Fruit fly (Drosophila melanogaster) whole organism, embryonic: ENCODE data around the gene CAHbeta.

ENCODE experiments used
- ATbp ChIP-seq: fragments of 200-800 bp; sonication (Bioruptor generic); optimal IDR thresholded peaks from 2 replicates; lab custom pipeline; 2017; ENCODE audit warnings: missing biosample characterization, mild to moderate bottlenecking, missing genetic modification characterization, missing genetic modification reagents
- CG10366 ChIP-seq: fragments of 200-800 bp; sonication (Bioruptor generic); IDR thresholded peaks from 2 replicates; pipeline ENCODE4 v1.3.6; 2022; ENCODE audit warnings: missing biosample characterization, missing genetic modification characterization
- CG10431 ChIP-seq: fragments of 200-800 bp; sonication (Bioruptor generic); optimal IDR thresholded peaks from 3 replicates; lab custom pipeline; 2018; ENCODE audit warnings: missing biosample characterization, mild to moderate bottlenecking, missing genetic modification characterization
- CG10543 ChIP-seq: fragments of 200-800 bp; sonication (Bioruptor generic); optimal IDR thresholded peaks from 3 replicates; lab custom pipeline; 2017; ENCODE audit warnings: missing biosample characterization, mild to moderate bottlenecking, missing genetic modification characterization, moderate library complexity
- CG11398 ChIP-seq: fragments of 200-800 bp; sonication (Bioruptor generic); optimal IDR thresholded peaks from 2 replicates; lab custom pipeline; 2016; ENCODE audit warnings: missing biosample characterization, missing genetic modification characterization
- CG12236 ChIP-seq: fragments of 200-800 bp; sonication (Bioruptor generic); optimal IDR thresholded peaks from 2 replicates; lab custom pipeline; 2016; ENCODE audit warnings: missing biosample characterization, missing genetic modification characterization
- CG12659 ChIP-seq: fragments of 200-800 bp; sonication (Bioruptor generic); optimal IDR thresholded peaks from 3 replicates; lab custom pipeline; 2017; ENCODE audit warnings: mild to moderate bottlenecking, missing biosample characterization, missing genetic modification reagents, missing genetic modification characterization
- CG13894 ChIP-seq: fragments of 200-800 bp; sonication (Bioruptor generic); optimal IDR thresholded peaks from 3 replicates; lab custom pipeline; 2018; ENCODE audit warnings: missing biosample characterization, mild to moderate bottlenecking, missing genetic modification characterization, moderate library complexity
- CG16779 ChIP-seq: fragments of 200-800 bp; sonication (Bioruptor generic); IDR thresholded peaks from 2 replicates; pipeline ENCODE4 v1.3.6; 2022; ENCODE audit warnings: missing biosample characterization, missing genetic modification characterization
- CG17829 ChIP-seq: fragments of 200-800 bp; optimal IDR thresholded peaks from 2 replicates; lab custom pipeline; 2019; ENCODE audit warnings: missing biosample characterization, mild to moderate bottlenecking, missing genetic modification characterization, moderate library complexity
- CG18262 ChIP-seq: fragments of 200-800 bp; optimal IDR thresholded peaks from 3 replicates; lab custom pipeline; 2019; ENCODE audit warnings: missing biosample characterization, mild to moderate bottlenecking, missing genetic modification characterization, moderate library complexity
- CG2120 ChIP-seq: fragments of 200-800 bp; sonication (Bioruptor generic); optimal IDR thresholded peaks from 3 replicates; lab custom pipeline; 2016; ENCODE audit warnings: missing biosample characterization, missing genetic modification characterization
- CG32532 ChIP-seq: fragments of 200-800 bp; sonication (Bioruptor generic); IDR thresholded peaks from 2 replicates; pipeline ENCODE4 v1.3.6; 2022; ENCODE audit warnings: missing biosample characterization, missing genetic modification characterization
- CG4282 ChIP-seq: fragments of 200-800 bp; sonication (Bioruptor generic); optimal IDR thresholded peaks from 2 replicates; lab custom pipeline; 2016; ENCODE audit warnings: missing biosample characterization, missing genetic modification characterization
- CG4360 ChIP-seq: fragments of 200-800 bp; sonication (Bioruptor generic); IDR thresholded peaks from 2 replicates; pipeline ENCODE4 v1.3.6; 2022; ENCODE audit warnings: missing biosample characterization, missing genetic modification characterization
- CG4617 ChIP-seq: fragments of 200-800 bp; sonication (Bioruptor generic); optimal IDR thresholded peaks from 3 replicates; lab custom pipeline; 2016; ENCODE audit warnings: missing biosample characterization, missing genetic modification characterization, borderline replicate concordance
- CG6254 ChIP-seq: fragments of 200-800 bp; sonication (Bioruptor generic); optimal IDR thresholded peaks from 3 replicates; lab custom pipeline; 2017; ENCODE audit warnings: mild to moderate bottlenecking, missing biosample characterization, missing genetic modification reagents, missing genetic modification characterization
- CG7357 ChIP-seq: fragments of 200-800 bp; sonication (Bioruptor generic); IDR thresholded peaks from 3 replicates; pipeline ENCODE4 v1.3.6; 2022; ENCODE audit warnings: missing biosample characterization, missing genetic modification characterization
- CG8478 ChIP-seq: fragments of >200 bp; optimal IDR thresholded peaks from 2 replicates; lab custom pipeline; 2018
- Dek ChIP-seq: fragments of 200-800 bp; sonication (Bioruptor generic); optimal IDR thresholded peaks from 3 replicates; lab custom pipeline; 2019; ENCODE audit warnings: missing biosample characterization, mild to moderate bottlenecking, missing genetic modification characterization, moderate library complexity
- HmgZ ChIP-seq: fragments of 200-800 bp; sonication (Bioruptor generic); optimal IDR thresholded peaks from 2 replicates; lab custom pipeline; 2018; ENCODE audit warnings: missing biosample characterization, mild to moderate bottlenecking, missing genetic modification characterization
- Hr39 ChIP-seq: fragments of >200 bp; optimal IDR thresholded peaks from 2 replicates; lab custom pipeline; 2017
- MTF-1 ChIP-seq: fragments of 200-800 bp; sonication (Bioruptor generic); optimal IDR thresholded peaks from 2 replicates; lab custom pipeline; 2018; ENCODE audit warnings: missing biosample characterization, mild to moderate bottlenecking, missing genetic modification characterization, borderline replicate concordance
- Neu2 ChIP-seq: fragments of 200-800 bp; sonication (Bioruptor generic); optimal IDR thresholded peaks from 3 replicates; lab custom pipeline; 2016; ENCODE audit warnings: missing biosample characterization, missing genetic modification characterization, borderline replicate concordance
- Nf-YB ChIP-seq: fragments of 200-800 bp; sonication (Bioruptor generic); optimal IDR thresholded peaks from 3 replicates; lab custom pipeline; 2019; ENCODE audit warnings: missing biosample characterization, mild to moderate bottlenecking, missing genetic modification characterization, moderate library complexity
- PHDP ChIP-seq: fragments of 200-800 bp; sonication (Bioruptor generic); optimal IDR thresholded peaks from 3 replicates; lab custom pipeline; 2018; ENCODE audit warnings: missing biosample characterization, mild to moderate bottlenecking, missing genetic modification characterization, moderate library complexity
- Rfx ChIP-seq: fragments of 200-800 bp; sonication (Bioruptor generic); IDR thresholded peaks from 2 replicates; pipeline ENCODE4 v1.3.6; 2022; ENCODE audit warnings: missing biosample characterization, missing genetic modification characterization
- Ssrp ChIP-seq: fragments of 200-800 bp; sonication (Bioruptor generic); optimal IDR thresholded peaks from 2 replicates; lab custom pipeline; 2018; ENCODE audit warnings: missing biosample characterization, mild to moderate bottlenecking, missing genetic modification characterization, moderate library complexity
- Vsx1 ChIP-seq: fragments of 200-800 bp; sonication (Bioruptor generic); optimal IDR thresholded peaks from 2 replicates; lab custom pipeline; 2017; ENCODE audit warnings: missing biosample characterization, mild to moderate bottlenecking, missing genetic modification characterization, missing genetic modification reagents
- aop ChIP-seq: fragments of 200-800 bp; sonication (Bioruptor generic); IDR thresholded peaks from 2 replicates; pipeline ENCODE4 v1.3.6; 2022; ENCODE audit warnings: missing biosample characterization, missing genetic modification characterization
- chinmo ChIP-seq: fragments of 200-800 bp; sonication (Bioruptor generic); IDR thresholded peaks from 4 replicates; pipeline ENCODE4 v1.3.6; 2022; ENCODE audit warnings: missing biosample characterization, missing genetic modification characterization; ENCODE audit not compliant: partially characterized antibody
- dpn ChIP-seq, 2 experiments: fragments of 200-800 bp; sonication (Bioruptor generic); optimal IDR thresholded peaks; 3 replicates each; lab custom pipeline; 2016; ENCODE audit warnings: missing biosample characterization in 2 of 2, missing genetic modification characterization in 2 of 2
- emc ChIP-seq: fragments of 200-800 bp; sonication (Bioruptor generic); optimal IDR thresholded peaks from 2 replicates; lab custom pipeline; 2016; ENCODE audit warnings: missing biosample characterization, missing genetic modification characterization
- gem ChIP-seq: fragments of 200-800 bp; sonication (Bioruptor generic); optimal IDR thresholded peaks from 2 replicates; lab custom pipeline; 2019; ENCODE audit warnings: missing biosample characterization, mild to moderate bottlenecking, missing genetic modification characterization, moderate library complexity
- gfzf ChIP-seq: fragments of 200-800 bp; sonication (Bioruptor generic); optimal IDR thresholded peaks from 2 replicates; lab custom pipeline; 2016; ENCODE audit warnings: missing biosample characterization, mild to moderate bottlenecking, missing genetic modification characterization, moderate library complexity
- grn ChIP-seq: fragments of 200-800 bp; sonication (Bioruptor generic); optimal IDR thresholded peaks from 3 replicates; lab custom pipeline; 2017; ENCODE audit warnings: missing biosample characterization, missing genetic modification characterization
- inv ChIP-seq: fragments of 200-800 bp; sonication (Bioruptor generic); IDR thresholded peaks from 2 replicates; pipeline ENCODE4 v1.3.6; 2022; ENCODE audit warnings: missing biosample characterization, missing genetic modification characterization; ENCODE audit not compliant: partially characterized antibody
- jigr1 ChIP-seq: fragments of 200-800 bp; sonication (Bioruptor generic); IDR thresholded peaks from 3 replicates; pipeline ENCODE4 v1.3.6; 2022; ENCODE audit warnings: missing biosample characterization, missing genetic modification characterization
- klu ChIP-seq: fragments of 200-800 bp; sonication (Bioruptor generic); IDR thresholded peaks from 2 replicates; pipeline ENCODE4 v1.3.6; 2022; ENCODE audit warnings: missing biosample characterization, missing genetic modification characterization
- knrl ChIP-seq: fragments of 200-800 bp; sonication (Bioruptor generic); IDR thresholded peaks from 3 replicates; pipeline ENCODE4 v1.3.6; 2022; ENCODE audit warnings: missing biosample characterization, missing genetic modification characterization; ENCODE audit not compliant: partially characterized antibody
- luna ChIP-seq: fragments of 200-800 bp; sonication (Bioruptor generic); optimal IDR thresholded peaks from 2 replicates; lab custom pipeline; 2016; ENCODE audit warnings: missing biosample characterization, missing genetic modification characterization
- nau ChIP-seq: fragments of 200-800 bp; sonication (Bioruptor generic); optimal IDR thresholded peaks from 3 replicates; lab custom pipeline; 2017; ENCODE audit warnings: missing biosample characterization, mild to moderate bottlenecking, missing genetic modification characterization, missing genetic modification reagents
- pzg ChIP-seq: fragments of 200-800 bp; sonication (Bioruptor generic); optimal IDR thresholded peaks from 3 replicates; lab custom pipeline; 2018; ENCODE audit warnings: missing biosample characterization, mild to moderate bottlenecking, missing genetic modification characterization, moderate library complexity
- sens-2 ChIP-seq: fragments of 200-800 bp; sonication (Bioruptor generic); IDR thresholded peaks from 2 replicates; pipeline ENCODE4 v1.3.6; 2022; ENCODE audit warnings: missing biosample characterization, missing genetic modification characterization
- sqz ChIP-seq: fragments of 200-800 bp; sonication (Bioruptor generic); optimal IDR thresholded peaks from 3 replicates; lab custom pipeline; 2018; ENCODE audit warnings: missing biosample characterization, mild to moderate bottlenecking, missing genetic modification characterization
- stc ChIP-seq: fragments of 200-800 bp; sonication (Bioruptor generic); IDR thresholded peaks from 2 replicates; pipeline ENCODE4 v1.3.6; 2022; ENCODE audit warnings: missing biosample characterization, missing genetic modification characterization
- tap ChIP-seq: fragments of 200-800 bp; optimal IDR thresholded peaks from 3 replicates; lab custom pipeline; 2019; ENCODE audit warnings: missing biosample characterization, mild to moderate bottlenecking, missing genetic modification characterization, moderate library complexity
- zfh2 ChIP-seq: fragments of 200-800 bp; sonication (Bioruptor generic); optimal IDR thresholded peaks from 2 replicates; lab custom pipeline; 2016; ENCODE audit warnings: missing biosample characterization, missing genetic modification characterization

Gene CAHbeta

dm6 chr3R:8979850-8980775, 547 bp upstream of the CAHbeta start (continued):
- TF ChIP-seq gem (tag; lab: Kevin White, UChicago) (peak; percentile 1), CG4282 (GFP tag; lab: Kevin White, UChicago) (no peak), CG32532 (GFP tag; lab: Robert Waterston, UW) (peak; percentile 58; the same call in 1 of the 2 replicates), sens-2 (GFP tag; lab: Robert Waterston, UW) (no peak), CG11398 (GFP tag; lab: Kevin White, UChicago) (no peak), knrl (peak; percentile 63; the same call in 2 of the 3 replicates), stc (no peak), Neu2 (GFP tag; lab: Kevin White, UChicago) (no peak), emc (GFP tag; lab: Kevin White, UChicago) (no peak), MTF-1 (GFP tag; lab: Kevin White, UChicago) (no peak), Dek (tag; lab: Kevin White, UChicago) (peak; percentile 69), CG18262 (no peak), sqz (GFP tag; lab: Kevin White, UChicago) (no peak), inv (GFP tag; lab: Robert Waterston, UW) (peak; percentile 36; the same call in 1 of the 2 replicates), Vsx1 (peak; percentile 53), ATbp (GFP tag; lab: Kevin White, UChicago) (no peak), jigr1 (GFP tag; lab: Robert Waterston, UW) (no peak), chinmo (peak; percentile 31; the same call in 1 of the 4 replicates), CG12659 (GFP tag; lab: Kevin White, UChicago) (no peak), zfh2 (no peak), tap (tag; lab: Kevin White, UChicago) (no peak), CG13894 (peak; percentile 22), CG10431 (GFP tag; lab: Kevin White, UChicago) (no peak), CG4617 (no peak), CG2120 (GFP tag; lab: Kevin White, UChicago) (peak; percentile 2), CG12236 (no peak), HmgZ (peak; percentile 20), PHDP (tag; lab: Kevin White, UChicago) (no peak), Rfx (GFP tag; lab: Robert Waterston, UW) (no peak; the same call in none of the 2 replicates), luna (peak; percentile 11), nau (GFP tag; lab: Kevin White, UChicago) (peak; percentile 17), Hr39 (lab: Kevin White, UChicago) (no peak), CG16779 (GFP tag; lab: Robert Waterston, UW) (no peak), Ssrp (tag; lab: Kevin White, UChicago) (no peak), aop (GFP tag; lab: Robert Waterston, UW) (no peak), Nf-YB (GFP tag; lab: Kevin White, UChicago) (no peak), CG4360 (GFP tag; lab: Robert Waterston, UW) (no peak), CG7357 (GFP tag; lab: Robert Waterston, UW) (no peak), dpn (GFP tag; optimal IDR thresholded peaks at IDR 0.05; lab: Kevin White, UChicago) (peak in 1 of 2 experiments; percentile 28), CG8478 (lab: Kevin White, UChicago) (no peak), klu (GFP tag; lab: Robert Waterston, UW) (no peak), CG10366 (no peak), CG10543 (GFP tag; lab: Kevin White, UChicago) (no peak), grn (GFP tag; lab: Kevin White, UChicago) (no peak), gfzf (GFP tag; lab: Kevin White, UChicago) (no peak), CG17829 (tag; lab: Kevin White, UChicago) (peak; percentile 16), pzg (peak; percentile 14), CG6254 (GFP tag; lab: Kevin White, UChicago) (no peak)
